Worm (Caenorhabditis elegans): ENCODE results near the gene unc-51.
"Not testable (repeated sequence)": the region's sequence is repeated elsewhere in the genome, so short reads cannot be mapped to it uniquely, and the experiment has no call there.

DNA sequence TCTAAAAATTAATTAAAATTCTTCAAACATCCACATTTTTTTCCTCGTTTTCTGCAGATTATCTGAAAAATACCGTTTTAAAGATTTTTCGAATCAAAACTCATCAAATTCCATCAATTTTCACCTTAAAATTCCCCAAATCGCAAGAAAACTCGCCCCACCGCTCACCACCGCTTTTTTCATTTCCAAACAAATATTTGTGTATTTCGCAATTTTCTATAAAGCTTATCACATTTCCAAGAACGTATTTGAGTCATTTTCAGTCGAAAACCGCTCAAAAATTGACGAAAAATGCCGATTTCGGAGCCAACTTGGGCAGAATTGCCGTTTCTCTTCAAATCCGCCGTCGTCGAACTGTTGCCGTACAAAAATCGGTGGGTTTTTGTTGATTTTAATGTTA lies 54.6 kb downstream of the unc-51 start, which contains the start of gene Y60A3A.8:
- not testable (repeated sequence) for TF ChIP-seq unc-62 (GFP tag; optimal IDR thresholded peaks at IDR 0.05); madf-8 (GFP tag; conservative IDR thresholded peaks at IDR 0.05); snpc-4 (GFP tag; optimal IDR thresholded peaks at IDR 0.05); snpc-4 (tag; optimal IDR thresholded peaks at IDR 0.05)

Data from whole organism, young adult.